Worm (Caenorhabditis elegans) whole organism, L4 larva: Measurements from ENCODE around the gene npr-17.

Experiments
- F10B5.3 ChIP-seq: sonication (generic microtip); optimal IDR thresholded peaks from 2 replicates; lab custom pipeline; 2016; ENCODE audit warnings: mild to moderate bottlenecking, missing genetic modification characterization, missing compliant biosample characterization
- F26F4.8 ChIP-seq: fragments of 200-800 bp; sonication (Bioruptor generic); conservative IDR thresholded peaks from 2 replicates; pipeline ENCODE4 v1.3.6; 2022; ENCODE audit warnings: missing genetic modification characterization, missing compliant biosample characterization
- F49E8.2 ChIP-seq: sonication (generic microtip); optimal IDR thresholded peaks from 2 replicates; lab custom pipeline; 2016; ENCODE audit warnings: missing compliant biosample characterization, mild to moderate bottlenecking, missing genetic modification characterization, borderline replicate concordance
- T20F7.1 ChIP-seq: fragments of 200-800 bp; sonication (Bioruptor generic); optimal IDR thresholded peaks from 2 replicates; lab custom pipeline; 2018; ENCODE audit warnings: mild to moderate bottlenecking, missing genetic modification characterization, missing compliant biosample characterization
- T26A8.4 ChIP-seq: fragments of 200-800 bp; sonication (Bioruptor generic); IDR thresholded peaks from 2 replicates; pipeline ENCODE4 v1.3.6; 2022; ENCODE audit warnings: missing genetic modification characterization, missing compliant biosample characterization
- Y105C5A.15 ChIP-seq: fragments of 200-800 bp; sonication (Bioruptor generic); IDR thresholded peaks from 2 replicates; pipeline ENCODE4 v1.3.6; 2022; ENCODE audit warnings: missing genetic modification characterization, missing compliant biosample characterization
- ZK546.5 ChIP-seq, 2 experiments: sonication (generic microtip); optimal IDR thresholded peaks; 2 replicates each; lab custom pipeline; 2017; ENCODE audit warnings: missing biosample characterization in 2 of 2, missing genetic modification characterization in 2 of 2
- aly-2 ChIP-seq: sonication (generic microtip); optimal IDR thresholded peaks from 2 replicates; lab custom pipeline; 2018; ENCODE audit warnings: missing biosample characterization, missing genetic modification characterization
- ama-1 ChIP-seq: fragments of 150-350 bp; optimal IDR thresholded peaks from 2 replicates; lab custom pipeline; 2014; ENCODE audit warnings: inconsistent platforms, mixed read lengths
- arid-1 ChIP-seq: fragments of 200-800 bp; sonication (Bioruptor generic); conservative IDR thresholded peaks from 2 replicates; pipeline ENCODE4 v1.3.6; 2022; ENCODE audit warnings: missing genetic modification reagents, missing genetic modification characterization, missing compliant biosample characterization
- attf-4 ChIP-seq: sonication (generic microtip); optimal IDR thresholded peaks from 3 replicates; lab custom pipeline; 2017; ENCODE audit warnings: missing biosample characterization, missing genetic modification characterization
- ceh-28 ChIP-seq: fragments of 150-350 bp; optimal IDR thresholded peaks from 2 replicates; lab custom pipeline; 2014; ENCODE audit warnings: missing biosample characterization, missing genetic modification reagents, missing genetic modification characterization
- ceh-44 ChIP-seq: fragments of 200-800 bp; sonication (Bioruptor generic); IDR thresholded peaks from 2 replicates; pipeline ENCODE4 v1.3.6; 2022; ENCODE audit warnings: missing genetic modification reagents, missing genetic modification characterization, missing compliant biosample characterization
- ceh-82 ChIP-seq: sonication (generic microtip); optimal IDR thresholded peaks from 2 replicates; lab custom pipeline; 2017; ENCODE audit warnings: missing biosample characterization, missing genetic modification characterization
- ctbp-1 ChIP-seq: fragments of 200-800 bp; sonication (Bioruptor generic); IDR thresholded peaks from 2 replicates; pipeline ENCODE4 v1.3.6; 2022; ENCODE audit warnings: missing genetic modification reagents, missing genetic modification characterization, missing compliant biosample characterization
- daf-19 ChIP-seq: fragments of 200-800 bp; sonication (Bioruptor generic); conservative IDR thresholded peaks from 2 replicates; pipeline ENCODE4 v1.3.6; 2022; ENCODE audit warnings: missing genetic modification characterization, missing compliant biosample characterization
- daf-8 ChIP-seq: fragments of 200-800 bp; sonication (Bioruptor generic); IDR thresholded peaks from 2 replicates; pipeline ENCODE4 v1.3.6; 2022; ENCODE audit warnings: missing genetic modification characterization, missing compliant biosample characterization
- dmd-6 ChIP-seq: fragments of 200-800 bp; sonication (Bioruptor generic); IDR thresholded peaks from 2 replicates; pipeline ENCODE4 v1.3.6; 2022; ENCODE audit warnings: missing genetic modification reagents, missing genetic modification characterization, missing compliant biosample characterization
- dpl-1 ChIP-seq: fragments of 150-350 bp; optimal IDR thresholded peaks from 2 replicates; lab custom pipeline; 2014; ENCODE audit warnings: missing biosample characterization, missing genetic modification reagents, missing genetic modification characterization
- dve-1 ChIP-seq: sonication (generic microtip); optimal IDR thresholded peaks from 2 replicates; lab custom pipeline; 2017; ENCODE audit warnings: antibody characterized with exemption, mild to moderate bottlenecking, missing genetic modification characterization, missing compliant biosample characterization; ENCODE audit not compliant: insufficient read depth
- egl-27 ChIP-seq: sonication (generic microtip); optimal IDR thresholded peaks from 3 replicates; lab custom pipeline; 2017; ENCODE audit warnings: missing biosample characterization, missing genetic modification reagents, missing genetic modification characterization
- egl-43 ChIP-seq: fragments of 200-800 bp; sonication (Bioruptor generic); IDR thresholded peaks from 2 replicates; pipeline ENCODE4 v1.3.6; 2022; ENCODE audit warnings: missing genetic modification reagents, missing genetic modification characterization, missing compliant biosample characterization
- fkh-10 ChIP-seq: fragments of 150-350 bp; optimal IDR thresholded peaks from 2 replicates; lab custom pipeline; 2014; ENCODE audit warnings: missing biosample characterization, missing genetic modification reagents, missing genetic modification characterization
- gei-8 ChIP-seq: fragments of 200-800 bp; sonication (Bioruptor generic); optimal IDR thresholded peaks from 2 replicates; lab custom pipeline; 2018; ENCODE audit warnings: mild to moderate bottlenecking, missing genetic modification characterization, missing compliant biosample characterization
- hlh-30 ChIP-seq: sonication (generic microtip); optimal IDR thresholded peaks from 2 replicates; lab custom pipeline; 2017; ENCODE audit warnings: antibody characterized with exemption, mild to moderate bottlenecking, missing genetic modification characterization, missing compliant biosample characterization; ENCODE audit not compliant: insufficient read depth
- hmg-1.1 ChIP-seq: fragments of 200-800 bp; sonication (Bioruptor generic); IDR thresholded peaks from 2 replicates; pipeline ENCODE4 v1.3.6; 2022; ENCODE audit warnings: missing genetic modification reagents, missing genetic modification characterization, missing compliant biosample characterization
- jun-1 ChIP-seq: fragments of 150-350 bp; optimal IDR thresholded peaks from 2 replicates; lab custom pipeline; 2014; ENCODE audit warnings: missing biosample characterization, missing genetic modification reagents, missing genetic modification characterization
- lin-39 ChIP-seq: fragments of 150-350 bp; optimal IDR thresholded peaks from 2 replicates; lab custom pipeline; 2014; ENCODE audit warnings: missing biosample characterization, missing genetic modification reagents, missing genetic modification characterization
- lir-3 ChIP-seq: sonication (generic microtip); optimal IDR thresholded peaks from 2 replicates; lab custom pipeline; 2016; ENCODE audit warnings: mild to moderate bottlenecking, missing genetic modification characterization, missing compliant biosample characterization
- lsy-2 ChIP-seq, 2 experiments: fragments of 150-350 bp in 1 of 2; sonication (generic microtip) in 1 of 2; optimal IDR thresholded peaks; 2 replicates each; lab custom pipeline; 2014 to 2017; ENCODE audit warnings: missing biosample characterization in 2 of 2, missing genetic modification characterization in 2 of 2
- madf-9 ChIP-seq: fragments of 200-800 bp; sonication (Bioruptor generic); conservative IDR thresholded peaks from 2 replicates; pipeline ENCODE4 v1.3.6; 2022; ENCODE audit warnings: missing genetic modification reagents, missing genetic modification characterization, missing compliant biosample characterization
- mdl-1 ChIP-seq, 2 experiments: fragments of 150-350 bp in 1 of 2; sonication (generic microtip) in 1 of 2; optimal IDR thresholded peaks; 2 replicates each; lab custom pipeline; 2014 to 2017; ENCODE audit warnings: missing biosample characterization in 2 of 2, missing genetic modification characterization in 2 of 2
- mdt-29 ChIP-seq: fragments of 200-800 bp; sonication (Bioruptor generic); IDR thresholded peaks from 2 replicates; pipeline ENCODE4 v1.3.6; 2022; ENCODE audit warnings: missing genetic modification reagents, missing genetic modification characterization, missing compliant biosample characterization
- mes-2 ChIP-seq: sonication (generic microtip); optimal IDR thresholded peaks from 2 replicates; lab custom pipeline; 2016; ENCODE audit warnings: missing genotype, mild to moderate bottlenecking, missing genetic modification characterization, missing compliant biosample characterization; ENCODE audit not compliant: poor library complexity, severe bottlenecking
- mxl-2 ChIP-seq: fragments of 200-800 bp; sonication (Bioruptor generic); conservative IDR thresholded peaks from 2 replicates; pipeline ENCODE4 v1.3.6; 2022; ENCODE audit warnings: missing genetic modification reagents, missing genetic modification characterization, missing compliant biosample characterization
- nhr-11 ChIP-seq: fragments of 150-350 bp; optimal IDR thresholded peaks from 2 replicates; lab custom pipeline; 2014; ENCODE audit warnings: missing biosample characterization, missing genetic modification characterization
- nhr-111 ChIP-seq: fragments of 200-800 bp; sonication (Bioruptor generic); optimal IDR thresholded peaks from 2 replicates; lab custom pipeline; 2018; ENCODE audit warnings: mild to moderate bottlenecking, missing genetic modification characterization, missing compliant biosample characterization
- nhr-237 ChIP-seq: sonication (generic microtip); optimal IDR thresholded peaks from 2 replicates; lab custom pipeline; 2017; ENCODE audit warnings: missing biosample characterization, missing genetic modification characterization
- nhr-28 ChIP-seq: fragments of 150-350 bp; optimal IDR thresholded peaks from 2 replicates; lab custom pipeline; 2014; ENCODE audit warnings: missing biosample characterization, missing genetic modification characterization
- nhr-41 ChIP-seq: fragments of 200-800 bp; sonication (Bioruptor generic); IDR thresholded peaks from 2 replicates; pipeline ENCODE4 v1.3.6; 2022; ENCODE audit warnings: missing genetic modification reagents, missing genetic modification characterization, missing compliant biosample characterization
- nhr-42 ChIP-seq: fragments of 200-800 bp; sonication (Bioruptor generic); IDR thresholded peaks from 2 replicates; pipeline ENCODE4 v1.3.6; 2022; ENCODE audit warnings: missing genetic modification characterization, missing compliant biosample characterization
- nhr-6 ChIP-seq: fragments of 150-350 bp; optimal IDR thresholded peaks from 2 replicates; lab custom pipeline; 2014; ENCODE audit warnings: missing biosample characterization, missing genetic modification characterization
- nhr-76 ChIP-seq: fragments of 150-350 bp; optimal IDR thresholded peaks from 2 replicates; lab custom pipeline; 2014; ENCODE audit warnings: missing biosample characterization, missing genetic modification characterization
- pqm-1 ChIP-seq: sonication (generic microtip); optimal IDR thresholded peaks from 2 replicates; lab custom pipeline; 2017; ENCODE audit warnings: missing biosample characterization, missing genetic modification characterization
- saeg-2 ChIP-seq: fragments of 200-800 bp; sonication (Bioruptor generic); IDR thresholded peaks from 2 replicates; pipeline ENCODE4 v1.3.6; 2022; ENCODE audit warnings: missing genetic modification reagents, missing genetic modification characterization, missing compliant biosample characterization
- sdz-12 ChIP-seq: fragments of 200-800 bp; sonication (Bioruptor generic); optimal IDR thresholded peaks from 2 replicates; lab custom pipeline; 2018; ENCODE audit warnings: mild to moderate bottlenecking, missing genetic modification characterization, missing compliant biosample characterization
- snpc-4 ChIP-seq: fragments of 150-350 bp; optimal IDR thresholded peaks from 2 replicates; lab custom pipeline; 2014; ENCODE audit warnings: missing biosample characterization, missing genetic modification characterization
- spr-1 ChIP-seq: sonication (generic microtip); optimal IDR thresholded peaks from 2 replicates; lab custom pipeline; 2016; ENCODE audit warnings: mild to moderate bottlenecking, missing genetic modification characterization, missing compliant biosample characterization
- zfp-3 ChIP-seq: fragments of 200-800 bp; sonication (Bioruptor generic); conservative IDR thresholded peaks from 2 replicates; pipeline ENCODE4 v1.3.6; 2022; ENCODE audit warnings: missing genetic modification reagents, missing genetic modification characterization, missing compliant biosample characterization
- zip-2 ChIP-seq: fragments of 150-350 bp; optimal IDR thresholded peaks from 2 replicates; lab custom pipeline; 2014; ENCODE audit warnings: missing biosample characterization, missing genetic modification characterization

The npr-17 gene

DNA sequence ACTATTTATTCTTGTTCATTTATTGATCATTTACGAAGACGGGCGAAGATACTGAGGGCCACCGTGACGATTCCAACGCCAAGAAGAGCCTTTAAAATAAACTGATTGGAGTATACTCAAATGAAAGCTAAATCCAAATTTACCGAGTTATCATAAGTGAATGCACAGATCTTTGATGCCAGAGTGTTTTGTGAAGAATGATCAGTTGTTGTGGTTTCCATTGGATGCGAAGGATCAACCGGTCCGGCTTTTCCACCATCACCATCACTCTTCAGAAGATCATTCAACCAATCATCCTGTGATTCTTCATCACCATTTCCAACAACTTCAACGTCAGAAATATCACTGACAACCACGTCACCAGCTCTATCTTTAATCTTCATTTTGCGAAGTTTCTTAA lies 19.0 kb downstream of the npr-17 start (continued):
- peak; percentile 71; the same call in 1 of the 2 replicates for TF ChIP-seq zfp-3 (GFP tag; lab: Robert Waterston, UW)
- no peak for TF ChIP-seq mdl-1 (tag; optimal IDR thresholded peaks at IDR 0.05; lab: Kevin White, UChicago)
- no peak for TF ChIP-seq ceh-28
- TF ChIP-seq daf-19: no peak
- no peak for TF ChIP-seq hmg-1.1 (GFP tag; lab: Robert Waterston, UW)
- no peak for TF ChIP-seq aly-2 (tag; lab: Kevin White, UChicago)
- no peak for TF ChIP-seq attf-4 (tag; lab: Kevin White, UChicago)
- TF ChIP-seq mxl-2 (GFP tag; lab: Robert Waterston, UW): no peak
- 0 out of 2 replicates have a peak, but pooled peaks have one; percentile 29 for TF ChIP-seq T26A8.4 (GFP tag; lab: Robert Waterston, UW)
- TF ChIP-seq snpc-4 (tag; lab: Kevin White, UChicago): no peak
- no peak for TF ChIP-seq nhr-41 (GFP tag; lab: Robert Waterston, UW)
- TF ChIP-seq mdt-29 (GFP tag; lab: Robert Waterston, UW): 0 out of 2 replicates have a peak, but pooled peaks have one; percentile 12
- TF ChIP-seq nhr-111: no peak
- TF ChIP-seq lsy-2 (tag; optimal IDR thresholded peaks at IDR 0.05; lab: Kevin White, UChicago): peak; percentile 25 to 63
- TF ChIP-seq lir-3 (tag; lab: Kevin White, UChicago): no peak
- TF ChIP-seq gei-8 (GFP tag; lab: Kevin White, UChicago): no peak
- TF ChIP-seq F10B5.3 (tag; lab: Kevin White, UChicago): no peak
- no peak for TF ChIP-seq daf-8
- TF ChIP-seq nhr-42 (GFP tag; lab: Robert Waterston, UW): peak; percentile 67; the same call in 1 of the 2 replicates
- peak; percentile 18 for TF ChIP-seq sdz-12 (GFP tag; lab: Kevin White, UChicago)
- TF ChIP-seq mes-2 (tag; lab: Kevin White, UChicago): peak; percentile 29
- no peak for TF ChIP-seq spr-1
- no peak for TF ChIP-seq pqm-1 (tag; lab: Kevin White, UChicago)
- no peak for TF ChIP-seq nhr-237
- TF ChIP-seq madf-9 (GFP tag; lab: Robert Waterston, UW): no peak
- no peak for TF ChIP-seq arid-1 (GFP tag; lab: Robert Waterston, UW)
- TF ChIP-seq nhr-76 (tag; lab: Kevin White, UChicago): no peak
- no peak for TF ChIP-seq F49E8.2
- no peak for TF ChIP-seq lin-39 (tag; lab: Kevin White, UChicago)
- TF ChIP-seq ctbp-1 (GFP tag; lab: Robert Waterston, UW): no peak
- no peak for TF ChIP-seq nhr-28 (tag; lab: Kevin White, UChicago)

DNA sequence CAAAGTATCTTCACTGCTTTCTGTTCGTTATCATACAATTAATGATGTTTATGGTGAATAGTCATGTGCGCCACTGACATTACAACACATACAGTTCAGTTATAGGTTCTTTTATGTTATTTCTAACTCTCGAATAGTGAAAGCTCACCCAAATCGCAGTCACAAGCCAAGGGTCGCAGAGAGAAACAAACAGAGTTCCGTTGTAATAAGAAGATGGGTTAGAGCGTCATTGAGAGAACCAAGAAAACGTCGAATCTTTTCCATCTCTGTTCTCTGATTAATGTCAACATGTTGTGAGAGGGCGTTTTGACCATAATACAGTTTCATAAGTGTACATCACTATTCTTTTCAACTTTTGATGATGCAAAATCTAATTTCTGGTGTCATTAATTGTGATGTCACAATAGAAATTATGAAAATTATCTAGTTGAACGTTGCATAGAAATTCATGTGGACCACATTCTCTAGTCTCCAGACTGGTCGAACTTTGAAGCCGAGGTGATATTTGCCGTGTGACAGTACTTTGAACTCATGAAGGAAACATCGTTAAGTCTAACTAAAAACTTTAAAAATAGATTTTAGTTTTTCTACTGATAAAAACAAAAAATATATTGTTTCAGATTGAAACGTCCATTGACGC lies 22.2 kb downstream of the npr-17 start:
- TF ChIP-seq Y105C5A.15 (no peak), saeg-2 (no peak), dpl-1 (GFP tag; lab: Kevin White, UChicago) (no peak), egl-27 (tag; lab: Kevin White, UChicago) (no peak), nhr-237 (no peak), nhr-11 (peak; percentile 45), hlh-30 (tag; lab: Kevin White, UChicago) (peak; percentile 68), spr-1 (no peak), zip-2 (tag; lab: Kevin White, UChicago) (peak; percentile 2), ZK546.5 (tag; optimal IDR thresholded peaks at IDR 0.05; lab: Kevin White, UChicago) (no peak), jun-1 (no peak), pqm-1 (tag; lab: Kevin White, UChicago) (peak; percentile 6), dmd-6 (GFP tag; lab: Robert Waterston, UW) (peak; percentile 32; the same call in 1 of the 2 replicates), egl-43 (GFP tag; lab: Robert Waterston, UW) (no peak), ceh-44 (no peak), F26F4.8 (GFP tag; lab: Robert Waterston, UW) (no peak), T26A8.4 (GFP tag; lab: Robert Waterston, UW) (no peak; the same call in 1 of the 2 replicates), attf-4 (tag; lab: Kevin White, UChicago) (no peak), fkh-10 (GFP tag; lab: Kevin White, UChicago) (no peak), ama-1 (lab: Kevin White, UChicago) (peak; percentile 70), dve-1 (tag; lab: Kevin White, UChicago) (peak; percentile 71), ceh-82 (no peak), ctbp-1 (GFP tag; lab: Robert Waterston, UW) (0 out of 2 replicates have a peak, but pooled peaks have one; percentile 7), nhr-6 (tag; lab: Kevin White, UChicago) (peak; percentile 16), T20F7.1 (GFP tag; lab: Kevin White, UChicago) (peak; percentile 17), nhr-28 (tag; lab: Kevin White, UChicago) (peak; percentile 48)
